Worm (Caenorhabditis elegans) whole organism, late embryonic: Measurements from ENCODE around the gene R07E5.7.

ENCODE experiments used
- F13H6.1 ChIP-seq: sonication (generic microtip); optimal IDR thresholded peaks from 2 replicates; lab custom pipeline; 2016; ENCODE audit warnings: missing genetic modification characterization, missing compliant biosample characterization
- K09A11.1 ChIP-seq: sonication (generic microtip); optimal IDR thresholded peaks from 2 replicates; lab custom pipeline; 2017; ENCODE audit warnings: antibody characterized with exemption, mild to moderate bottlenecking, missing genetic modification characterization, missing compliant biosample characterization; ENCODE audit not compliant: insufficient read depth
- ahr-1 ChIP-seq: sonication (generic microtip); optimal IDR thresholded peaks from 2 replicates; lab custom pipeline; 2016; ENCODE audit warnings: missing genetic modification characterization, missing compliant biosample characterization
- ceh-18 ChIP-seq: sonication (generic microtip); optimal IDR thresholded peaks from 2 replicates; lab custom pipeline; 2016; ENCODE audit warnings: missing genetic modification characterization, missing compliant biosample characterization
- ceh-19 ChIP-seq: fragments of 200-800 bp; sonication (Bioruptor generic); optimal IDR thresholded peaks from 2 replicates; lab custom pipeline; 2018; ENCODE audit warnings: mild to moderate bottlenecking, missing genetic modification characterization, missing compliant biosample characterization
- ceh-22 ChIP-seq: sonication (generic microtip); optimal IDR thresholded peaks from 2 replicates; lab custom pipeline; 2017; ENCODE audit warnings: missing biosample characterization, missing genetic modification characterization
- ceh-24 ChIP-seq: sonication (generic microtip); optimal IDR thresholded peaks from 2 replicates; lab custom pipeline; 2016; ENCODE audit warnings: mild to moderate bottlenecking, missing genetic modification characterization, missing compliant biosample characterization
- ceh-31 ChIP-seq: sonication (generic microtip); optimal IDR thresholded peaks from 2 replicates; lab custom pipeline; 2016; ENCODE audit warnings: missing genetic modification characterization, missing compliant biosample characterization
- ceh-48 ChIP-seq: sonication (generic microtip); optimal IDR thresholded peaks from 2 replicates; lab custom pipeline; 2016; ENCODE audit warnings: missing genetic modification characterization, inconsistent platforms, missing compliant biosample characterization
- ceh-6 ChIP-seq: fragments of 200-800 bp; sonication (Bioruptor generic); optimal IDR thresholded peaks from 2 replicates; lab custom pipeline; 2018; ENCODE audit warnings: mild to moderate bottlenecking, missing genetic modification characterization, missing compliant biosample characterization
- ceh-9 ChIP-seq: sonication (generic microtip); optimal IDR thresholded peaks from 2 replicates; lab custom pipeline; 2016; ENCODE audit warnings: mild to moderate bottlenecking, missing genetic modification characterization, inconsistent platforms, missing compliant biosample characterization
- dve-1 ChIP-seq: sonication (generic microtip); optimal IDR thresholded peaks from 2 replicates; lab custom pipeline; 2017; ENCODE audit warnings: antibody characterized with exemption, mild to moderate bottlenecking, missing genetic modification characterization, missing compliant biosample characterization
- elt-2 ChIP-seq: sonication (generic microtip); optimal IDR thresholded peaks from 2 replicates; lab custom pipeline; 2016; ENCODE audit warnings: missing genetic modification reagents, missing genetic modification characterization, missing compliant biosample characterization
- ets-4 ChIP-seq: sonication (generic microtip); optimal IDR thresholded peaks from 2 replicates; lab custom pipeline; 2016; ENCODE audit warnings: missing genetic modification characterization, missing compliant biosample characterization
- fax-1 ChIP-seq: sonication (generic microtip); optimal IDR thresholded peaks from 2 replicates; lab custom pipeline; 2016; ENCODE audit warnings: missing genotype, missing genetic modification characterization, missing compliant biosample characterization
- fkh-6 ChIP-seq: sonication (generic microtip); optimal IDR thresholded peaks from 2 replicates; lab custom pipeline; 2016; ENCODE audit warnings: missing genetic modification characterization, missing compliant biosample characterization
- hlh-13 ChIP-seq: fragments of 200-800 bp; sonication (Bioruptor generic); optimal IDR thresholded peaks from 2 replicates; lab custom pipeline; 2018; ENCODE audit warnings: mild to moderate bottlenecking, missing genetic modification characterization, missing compliant biosample characterization
- hlh-8 ChIP-seq: sonication (generic microtip); optimal IDR thresholded peaks from 2 replicates; lab custom pipeline; 2016; ENCODE audit warnings: missing genotype, missing genetic modification characterization, missing compliant biosample characterization
- lim-6 ChIP-seq: sonication (generic microtip); optimal IDR thresholded peaks from 2 replicates; lab custom pipeline; 2016; ENCODE audit warnings: missing genetic modification characterization, missing compliant biosample characterization
- madf-2 ChIP-seq: sonication (generic microtip); optimal IDR thresholded peaks from 2 replicates; lab custom pipeline; 2017; ENCODE audit warnings: missing genetic modification characterization, missing compliant biosample characterization
- nfya-1 ChIP-seq: sonication (generic microtip); optimal IDR thresholded peaks from 2 replicates; lab custom pipeline; 2017; ENCODE audit warnings: missing genetic modification characterization, mild to moderate bottlenecking, missing compliant biosample characterization, antibody characterized with exemption, moderate library complexity
- nhr-232 ChIP-seq: sonication (generic microtip); optimal IDR thresholded peaks from 2 replicates; lab custom pipeline; 2016; ENCODE audit warnings: missing genetic modification characterization, missing compliant biosample characterization
- npax-4 ChIP-seq: sonication (generic microtip); optimal IDR thresholded peaks from 2 replicates; lab custom pipeline; 2016; ENCODE audit warnings: missing genetic modification characterization, missing compliant biosample characterization
- odd-2 ChIP-seq: sonication (generic microtip); optimal IDR thresholded peaks from 2 replicates; lab custom pipeline; 2017; ENCODE audit warnings: antibody characterized with exemption, mild to moderate bottlenecking, missing genetic modification characterization, missing compliant biosample characterization
- pag-3 ChIP-seq: sonication (generic microtip); optimal IDR thresholded peaks from 2 replicates; lab custom pipeline; 2016; ENCODE audit warnings: missing compliant biosample characterization, missing genetic modification characterization, borderline replicate concordance
- pat-9 ChIP-seq: fragments of 200-800 bp; sonication (Bioruptor generic); optimal IDR thresholded peaks from 2 replicates; lab custom pipeline; 2018; ENCODE audit warnings: mild to moderate bottlenecking, missing genetic modification characterization, moderate library complexity, missing compliant biosample characterization
- pax-1 ChIP-seq: fragments of 150-350 bp; optimal IDR thresholded peaks from 2 replicates; lab custom pipeline; 2014; ENCODE audit warnings: missing biosample characterization, missing genetic modification characterization
- pha-2 ChIP-seq: sonication (generic microtip); optimal IDR thresholded peaks from 2 replicates; lab custom pipeline; 2017; ENCODE audit warnings: mild to moderate bottlenecking, missing genetic modification characterization, missing compliant biosample characterization
- pros-1 ChIP-seq: fragments of 150-350 bp; optimal IDR thresholded peaks from 2 replicates; lab custom pipeline; 2014; ENCODE audit warnings: missing biosample characterization, missing genetic modification reagents, missing genetic modification characterization
- ref-2 ChIP-seq: sonication (generic microtip); optimal IDR thresholded peaks from 2 replicates; lab custom pipeline; 2016; ENCODE audit warnings: missing genetic modification characterization, missing compliant biosample characterization
- rnt-1 ChIP-seq: sonication (generic microtip); optimal IDR thresholded peaks from 2 replicates; lab custom pipeline; 2016; ENCODE audit warnings: missing genetic modification characterization, missing compliant biosample characterization
- sox-2 ChIP-seq: fragments of 200-800 bp; sonication (Bioruptor generic); IDR thresholded peaks from 2 replicates; pipeline ENCODE4 v1.3.6; 2022; ENCODE audit warnings: missing genetic modification reagents, missing genetic modification characterization, missing compliant biosample characterization
- sox-4 ChIP-seq: sonication (generic microtip); optimal IDR thresholded peaks from 2 replicates; lab custom pipeline; 2017; ENCODE audit warnings: mild to moderate bottlenecking, missing genetic modification characterization, inconsistent platforms, missing compliant biosample characterization
- syd-9 ChIP-seq: sonication (generic microtip); optimal IDR thresholded peaks from 2 replicates; lab custom pipeline; 2016; ENCODE audit warnings: mild to moderate bottlenecking, missing genetic modification characterization, moderate library complexity, missing compliant biosample characterization
- tbx-2 ChIP-seq: sonication (generic microtip); optimal IDR thresholded peaks from 2 replicates; lab custom pipeline; 2016; ENCODE audit warnings: missing genetic modification characterization, missing compliant biosample characterization
- tbx-7 ChIP-seq: sonication (generic microtip); optimal IDR thresholded peaks from 2 replicates; lab custom pipeline; 2016; ENCODE audit warnings: missing genotype, missing genetic modification characterization, missing compliant biosample characterization
- unc-42 ChIP-seq: sonication (generic microtip); optimal IDR thresholded peaks from 2 replicates; lab custom pipeline; 2016; ENCODE audit warnings: missing genotype, missing genetic modification characterization, missing compliant biosample characterization
- zip-5 ChIP-seq: sonication (generic microtip); optimal IDR thresholded peaks from 2 replicates; lab custom pipeline; 2016; ENCODE audit warnings: missing genetic modification characterization, missing compliant biosample characterization

Gene R07E5.7

ce11 chrIII:4456579-4456978, 37.6 kb upstream of the R07E5.7 start:
- TF ChIP-seq ref-2 (tag; lab: Kevin White, UChicago) (peak; percentile 20), hlh-8 (tag; lab: Kevin White, UChicago) (no peak), ceh-48 (no peak), K09A11.1 (tag; lab: Kevin White, UChicago) (no peak), nfya-1 (tag; lab: Kevin White, UChicago) (peak; percentile 16), F13H6.1 (peak; percentile 14)
- TF ChIP-seq, all 69 proteins: peak for 3

DNA sequence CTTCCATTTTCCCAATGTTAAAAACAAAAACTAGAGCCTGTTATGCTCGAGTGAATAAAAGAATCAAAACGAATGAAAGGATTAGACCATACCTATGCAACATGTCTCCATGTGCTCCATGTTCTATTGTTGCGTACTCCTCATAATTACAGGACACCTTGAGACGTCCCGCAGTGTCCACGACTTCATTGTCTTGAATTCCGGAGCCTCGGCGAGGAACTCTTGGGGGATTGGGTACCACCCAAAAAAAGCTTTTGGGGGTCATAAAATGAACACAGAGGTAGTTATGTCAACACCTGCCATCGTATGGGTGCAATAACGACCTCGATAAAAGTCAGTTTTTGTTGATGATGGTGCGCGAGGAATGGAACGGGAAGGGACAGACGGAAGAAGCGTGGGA, 36.0 kb upstream of the R07E5.7 start:
- TF ChIP-seq dve-1 (tag; lab: Kevin White, UChicago) = no peak
- TF ChIP-seq hlh-13 (GFP tag; lab: Kevin White, UChicago) = no peak
- peak; percentile 50 for TF ChIP-seq ref-2 (tag; lab: Kevin White, UChicago)

DNA sequence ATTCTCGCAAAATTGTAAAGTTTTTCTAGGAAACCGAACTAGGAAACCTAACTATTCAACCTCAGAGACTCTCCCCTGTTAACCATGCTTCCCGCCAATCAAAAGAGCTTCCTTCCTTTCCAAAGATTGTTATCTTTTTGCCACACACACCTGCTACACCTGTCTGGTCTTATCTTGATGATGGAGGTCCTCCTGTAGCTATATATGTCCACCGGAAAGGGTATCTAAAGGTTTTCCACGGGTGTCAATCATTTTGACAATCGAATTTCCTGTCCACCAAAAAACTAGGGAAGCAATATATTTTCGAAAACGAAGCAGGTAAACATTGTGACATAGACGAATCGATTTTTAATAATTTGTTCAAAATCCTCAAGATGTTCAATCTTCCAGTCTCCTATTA, 34.8 kb upstream of the R07E5.7 start:
- TF ChIP-seq syd-9 (tag; lab: Kevin White, UChicago) (no peak), ets-4 (no peak), sox-2 (GFP tag; lab: Robert Waterston, UW) (no peak), odd-2 (tag; lab: Kevin White, UChicago) (no peak), nhr-232 (tag; lab: Kevin White, UChicago) (no peak), nfya-1 (tag; lab: Kevin White, UChicago) (no peak), ahr-1 (tag; lab: Kevin White, UChicago) (no peak), pag-3 (tag; lab: Kevin White, UChicago) (no peak), ceh-6 (GFP tag; lab: Kevin White, UChicago) (no peak), hlh-8 (tag; lab: Kevin White, UChicago) (no peak), ceh-31 (tag; lab: Kevin White, UChicago) (no peak), pros-1 (tag; lab: Kevin White, UChicago) (no peak), npax-4 (tag; lab: Kevin White, UChicago) (no peak)

DNA sequence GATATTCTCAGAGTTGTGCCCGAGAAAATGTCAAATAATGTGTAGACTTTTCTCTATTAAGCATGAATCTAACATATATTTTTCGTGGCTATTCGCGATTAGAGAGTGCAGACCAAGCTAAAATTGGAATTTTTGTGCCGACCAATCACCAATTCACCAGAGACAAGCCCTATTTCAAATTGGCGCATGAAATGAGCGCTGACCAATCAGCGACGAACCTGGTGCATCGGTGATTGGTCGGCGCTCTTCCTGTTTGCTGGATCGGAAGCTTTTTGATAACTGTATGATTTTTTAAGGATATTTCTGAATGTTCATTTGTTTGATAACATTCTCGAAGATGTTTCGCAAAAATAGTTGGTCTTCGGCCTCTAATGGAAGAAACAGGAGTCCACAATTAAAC, 34.3 kb upstream of the R07E5.7 start:
- TF ChIP-seq pha-2 (tag; lab: Kevin White, UChicago) = no peak
- TF ChIP-seq pros-1 (tag; lab: Kevin White, UChicago) = no peak
- TF ChIP-seq nfya-1 (tag; lab: Kevin White, UChicago) = peak; percentile 91

DNA sequence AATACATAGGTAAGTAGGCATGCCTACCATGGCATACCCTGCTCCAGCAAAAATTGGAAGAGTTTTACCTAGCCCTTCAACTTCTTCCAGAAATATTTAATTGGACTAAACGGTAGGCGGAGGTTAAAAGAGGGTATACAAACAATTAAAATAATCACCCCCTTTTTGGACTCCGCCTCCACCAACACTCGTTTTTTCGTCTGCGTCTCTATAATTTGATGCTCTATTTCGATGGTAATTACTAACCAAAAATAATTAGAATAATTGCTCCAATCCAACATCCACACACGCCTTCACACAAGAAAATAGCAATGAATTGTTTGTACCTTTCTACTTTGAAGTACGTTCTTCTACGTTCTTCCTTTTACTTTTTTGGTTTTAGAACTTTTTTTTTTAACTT, 33.8 kb upstream of the R07E5.7 start:
- TF ChIP-seq ceh-31 (tag; lab: Kevin White, UChicago) = peak; percentile 66
- no peak for TF ChIP-seq elt-2

- no peak for TF ChIP-seq lim-6 (tag; lab: Kevin White, UChicago)
- no peak for TF ChIP-seq ceh-18 (tag; lab: Kevin White, UChicago)
- TF ChIP-seq pag-3 (tag; lab: Kevin White, UChicago) = no peak
- no peak for TF ChIP-seq rnt-1
- TF ChIP-seq zip-5 (tag; lab: Kevin White, UChicago) = no peak
- TF ChIP-seq ceh-24 = no peak
- TF ChIP-seq hlh-13 (GFP tag; lab: Kevin White, UChicago) = no peak
- TF ChIP-seq K09A11.1 (tag; lab: Kevin White, UChicago) = no peak
- TF ChIP-seq ref-2 (tag; lab: Kevin White, UChicago) = no peak
- no peak for TF ChIP-seq pat-9 (tag; lab: Kevin White, UChicago)
- TF ChIP-seq F13H6.1 = no peak
- no peak for TF ChIP-seq ceh-48
- no peak for TF ChIP-seq unc-42
- TF ChIP-seq tbx-7 (tag; lab: Kevin White, UChicago) = no peak
- TF ChIP-seq ceh-9 (tag; lab: Kevin White, UChicago) = no peak
- TF ChIP-seq pros-1 (tag; lab: Kevin White, UChicago) = no peak
- no peak for TF ChIP-seq pha-2 (tag; lab: Kevin White, UChicago)
- no peak for TF ChIP-seq npax-4 (tag; lab: Kevin White, UChicago)
- TF ChIP-seq nhr-232 (tag; lab: Kevin White, UChicago) = no peak
- TF ChIP-seq fax-1 (tag; lab: Kevin White, UChicago) = no peak
- no peak for TF ChIP-seq ceh-22 (tag; lab: Kevin White, UChicago)
- TF ChIP-seq elt-2 = no peak
- no peak for TF ChIP-seq ceh-19
- peak; percentile 66 for TF ChIP-seq nfya-1 (tag; lab: Kevin White, UChicago)
- peak; percentile 11 for TF ChIP-seq tbx-2 (tag; lab: Kevin White, UChicago)
- peak; percentile 79 for TF ChIP-seq ceh-31 (tag; lab: Kevin White, UChicago)
- no peak for TF ChIP-seq madf-2 (tag; lab: Kevin White, UChicago)
- TF ChIP-seq sox-4 (tag; lab: Kevin White, UChicago) = no peak
- TF ChIP-seq odd-2 (tag; lab: Kevin White, UChicago) = no peak
- TF ChIP-seq pax-1 (tag; lab: Kevin White, UChicago) = no peak
- TF ChIP-seq fkh-6 = peak; percentile 40
Observed at ce11 chrIII:4450773-4451423, 31.9 kb upstream of the R07E5.7 start.
